Worm (Caenorhabditis elegans) whole organism, young adult: ENCODE results near the gene ZK112.4.

Experiments
- Y56A3A.18 ChIP-seq: fragments of 200-800 bp; sonication (Bioruptor generic); IDR thresholded peaks from 2 replicates; pipeline ENCODE4 v1.3.6; 2022; ENCODE audit warnings: missing genetic modification reagents, missing genetic modification characterization, missing compliant biosample characterization
- attf-5 ChIP-seq: fragments of 200-800 bp; sonication (Bioruptor generic); optimal IDR thresholded peaks from 2 replicates; lab custom pipeline; 2018; ENCODE audit warnings: mild to moderate bottlenecking, missing genetic modification characterization, missing compliant biosample characterization
- chd-7 ChIP-seq: sonication (generic microtip); optimal IDR thresholded peaks from 2 replicates; lab custom pipeline; 2016; ENCODE audit warnings: mild to moderate bottlenecking, missing genetic modification characterization, moderate library complexity, missing compliant biosample characterization
- dpff-1 ChIP-seq: sonication (generic microtip); optimal IDR thresholded peaks from 2 replicates; lab custom pipeline; 2017; ENCODE audit warnings: mild to moderate bottlenecking, missing genetic modification characterization, missing compliant biosample characterization
- efl-1 ChIP-seq: fragments of 150-350 bp; optimal IDR thresholded peaks from 2 replicates; lab custom pipeline; 2014; ENCODE audit warnings: missing biosample characterization, missing genetic modification reagents, missing genetic modification characterization
- nfya-1 ChIP-seq: sonication (generic microtip); optimal IDR thresholded peaks from 2 replicates; lab custom pipeline; 2017; ENCODE audit warnings: antibody characterized with exemption, missing compliant biosample characterization, missing genetic modification characterization, borderline replicate concordance; ENCODE audit not compliant: insufficient read depth
- pha-4 ChIP-seq: fragments of 150-350 bp; sonication (generic microtip); optimal IDR thresholded peaks from 2 replicates; lab custom pipeline; 2014; ENCODE audit warnings: missing biosample characterization, missing genetic modification reagents, missing genetic modification characterization
- repo-1 ChIP-seq: sonication (generic microtip); optimal IDR thresholded peaks from 2 replicates; lab custom pipeline; 2017; ENCODE audit warnings: mild to moderate bottlenecking, missing genetic modification characterization, missing compliant biosample characterization

DNA sequence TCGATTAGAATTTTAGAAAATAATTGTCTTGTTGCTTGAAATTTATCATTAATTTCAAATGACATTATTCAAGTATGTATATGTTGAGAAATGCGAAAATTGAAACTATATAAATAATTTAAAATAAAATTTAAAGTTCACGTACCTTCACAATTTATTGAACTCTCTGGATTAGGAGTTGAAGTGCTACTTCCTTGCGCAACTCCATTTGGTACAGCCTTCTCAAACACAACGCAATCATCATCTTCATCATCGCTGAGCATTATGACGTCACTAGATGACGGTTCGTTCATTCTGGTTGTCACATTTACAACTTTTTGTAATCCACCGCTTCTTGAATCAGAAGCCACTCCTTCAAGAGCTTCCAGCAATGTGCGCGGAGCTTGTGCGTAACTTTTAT lies 26.3 kb downstream of the ZK112.4 start:
- TF ChIP-seq efl-1 (GFP tag; lab: Kevin White, UChicago): no peak
- no peak for TF ChIP-seq nfya-1 (tag; lab: Kevin White, UChicago)
- no peak for TF ChIP-seq repo-1
- TF ChIP-seq attf-5 (GFP tag; lab: Kevin White, UChicago): no peak
- no peak for TF ChIP-seq Y56A3A.18 (GFP tag; lab: Robert Waterston, UW)
- no peak for TF ChIP-seq pha-4 (tag; lab: Kevin White, UChicago)
- TF ChIP-seq dpff-1 (tag; lab: Kevin White, UChicago): no peak
- no peak for TF ChIP-seq chd-7 (tag; lab: Kevin White, UChicago)
